Worm (Caenorhabditis elegans) whole organism, L1 larva: ENCODE data around the gene mttu-1.
A peak's percentile ranks its signal among the peaks of the same experiment; 100 is the strongest.

Experiments used
- C16A3.4 ChIP-seq: fragments of 150-350 bp; optimal IDR thresholded peaks from 2 replicates; lab custom pipeline; 2014; ENCODE audit warnings: missing biosample characterization, missing genetic modification characterization
- aha-1 ChIP-seq: fragments of 150-350 bp; optimal IDR thresholded peaks from 2 replicates; lab custom pipeline; 2014; ENCODE audit warnings: missing biosample characterization, missing genetic modification characterization
- aly-2 ChIP-seq: fragments of 150-350 bp; optimal IDR thresholded peaks from 2 replicates; lab custom pipeline; 2014; ENCODE audit warnings: missing biosample characterization, missing genetic modification characterization
- ama-1 ChIP-seq: fragments of 150-350 bp; optimal IDR thresholded peaks from 2 replicates; lab custom pipeline; 2014
- ceh-82 ChIP-seq, 3 experiments: fragments of 150-350 bp in 1 of 3; sonication (generic microtip) in 2 of 3; optimal IDR thresholded peaks; 2 replicates each; lab custom pipeline; 2014 to 2017; ENCODE audit warnings: missing biosample characterization in 3 of 3, missing genetic modification characterization in 3 of 3
- ceh-88 ChIP-seq: fragments of 200-800 bp; sonication (Bioruptor generic); IDR thresholded peaks from 2 replicates; pipeline ENCODE4 v1.3.6; 2022; ENCODE audit warnings: missing genetic modification characterization, missing compliant biosample characterization
- ces-1 ChIP-seq: fragments of 150-350 bp; optimal IDR thresholded peaks from 2 replicates; lab custom pipeline; 2014; ENCODE audit warnings: missing biosample characterization, missing genetic modification reagents, missing genetic modification characterization
- dsc-1 ChIP-seq: sonication (generic microtip); optimal IDR thresholded peaks from 2 replicates; lab custom pipeline; 2016; ENCODE audit warnings: mild to moderate bottlenecking, missing genetic modification characterization, missing compliant biosample characterization
- efl-3 ChIP-seq: fragments of 200-800 bp; sonication (Bioruptor generic); optimal IDR thresholded peaks from 2 replicates; lab custom pipeline; 2018; ENCODE audit warnings: mild to moderate bottlenecking, missing genetic modification characterization, missing compliant biosample characterization
- egl-13 ChIP-seq: sonication (generic microtip); optimal IDR thresholded peaks from 2 replicates; lab custom pipeline; 2016; ENCODE audit warnings: missing genotype, missing genetic modification reagents, missing genetic modification characterization, missing compliant biosample characterization
- fkh-10 ChIP-seq: sonication (generic microtip); optimal IDR thresholded peaks from 2 replicates; lab custom pipeline; 2017; ENCODE audit warnings: missing biosample characterization, missing genetic modification reagents, missing genetic modification characterization
- fkh-8 ChIP-seq: sonication (generic microtip); optimal IDR thresholded peaks from 2 replicates; lab custom pipeline; 2016; ENCODE audit warnings: mild to moderate bottlenecking, missing genetic modification characterization, missing compliant biosample characterization
- hlh-4 ChIP-seq: sonication (generic microtip); optimal IDR thresholded peaks from 2 replicates; lab custom pipeline; 2016; ENCODE audit warnings: mild to moderate bottlenecking, missing genetic modification characterization, missing compliant biosample characterization
- hpl-2 ChIP-seq: fragments of 150-350 bp; optimal IDR thresholded peaks from 2 replicates; lab custom pipeline; 2014; ENCODE audit warnings: missing biosample characterization, missing genetic modification reagents, missing genetic modification characterization
- irx-1 ChIP-seq: sonication (generic microtip); optimal IDR thresholded peaks from 2 replicates; lab custom pipeline; 2016; ENCODE audit warnings: missing genetic modification characterization, missing compliant biosample characterization
- lin-15B ChIP-seq: fragments of 150-350 bp; sonication (generic microtip); optimal IDR thresholded peaks from 3 replicates; lab custom pipeline; 2014; ENCODE audit warnings: missing biosample characterization, missing genetic modification characterization
- lin-35 ChIP-seq, 2 experiments: fragments of 150-350 bp; optimal IDR thresholded peaks; 2 replicates each; lab custom pipeline; 2014; ENCODE audit warnings: missing biosample characterization in 2 of 2, missing genetic modification characterization in 2 of 2, missing genetic modification reagents in 2 of 2
- lin-39 ChIP-seq: fragments of 150-350 bp; optimal IDR thresholded peaks from 2 replicates; lab custom pipeline; 2014; ENCODE audit warnings: missing biosample characterization, missing genetic modification reagents, missing genetic modification characterization
- lir-3 ChIP-seq: sonication (generic microtip); optimal IDR thresholded peaks from 2 replicates; lab custom pipeline; 2016; ENCODE audit warnings: mild to moderate bottlenecking, missing genetic modification characterization, moderate library complexity, missing compliant biosample characterization; ENCODE audit not compliant: poor library complexity
- lsy-2 ChIP-seq, 2 experiments: fragments of 150-350 bp; optimal IDR thresholded peaks; 2 replicates each; lab custom pipeline; 2014; ENCODE audit warnings: missing biosample characterization in 2 of 2, missing genetic modification characterization in 2 of 2
- mdl-1 ChIP-seq, 2 experiments: fragments of 150-350 bp; optimal IDR thresholded peaks; 2 replicates each; lab custom pipeline; 2014 to 2017; ENCODE audit warnings: missing biosample characterization in 2 of 2, missing genetic modification characterization in 2 of 2, inconsistent platforms in 1 of 2
- nhr-11 ChIP-seq: fragments of 150-350 bp; optimal IDR thresholded peaks from 2 replicates; lab custom pipeline; 2014; ENCODE audit warnings: missing biosample characterization, missing genetic modification characterization
- nhr-20 ChIP-seq: sonication (generic microtip); optimal IDR thresholded peaks from 2 replicates; lab custom pipeline; 2016; ENCODE audit warnings: mild to moderate bottlenecking, missing genetic modification characterization, missing compliant biosample characterization
- nhr-47 ChIP-seq: sonication (generic microtip); optimal IDR thresholded peaks from 2 replicates; lab custom pipeline; 2016; ENCODE audit warnings: mild to moderate bottlenecking, missing genetic modification characterization, moderate library complexity, missing compliant biosample characterization
- nhr-71 ChIP-seq: sonication (generic microtip); optimal IDR thresholded peaks from 2 replicates; lab custom pipeline; 2016; ENCODE audit warnings: mild to moderate bottlenecking, missing genetic modification characterization, moderate library complexity, missing compliant biosample characterization
- nhr-76 ChIP-seq: sonication (generic microtip); optimal IDR thresholded peaks from 2 replicates; lab custom pipeline; 2017; ENCODE audit warnings: missing biosample characterization, missing genetic modification characterization
- nhr-85 ChIP-seq: sonication (generic microtip); peaks from one replicate; lab custom pipeline; 2016; ENCODE audit warnings: missing genetic modification characterization, inconsistent platforms, missing compliant biosample characterization
- nhr-90 ChIP-seq: sonication (generic microtip); optimal IDR thresholded peaks from 2 replicates; lab custom pipeline; 2016; ENCODE audit warnings: mild to moderate bottlenecking, missing genetic modification characterization, missing compliant biosample characterization; ENCODE audit not compliant: poor library complexity
- pag-3 ChIP-seq: sonication (generic microtip); optimal IDR thresholded peaks from 2 replicates; lab custom pipeline; 2017; ENCODE audit warnings: missing genetic modification characterization, mild to moderate bottlenecking, missing compliant biosample characterization, antibody characterized with exemption, borderline replicate concordance; ENCODE audit not compliant: insufficient read depth
- pqm-1 ChIP-seq: sonication (generic microtip); optimal IDR thresholded peaks from 3 replicates; lab custom pipeline; 2017; ENCODE audit warnings: missing biosample characterization, missing genetic modification characterization
- rnt-1 ChIP-seq: sonication (generic microtip); optimal IDR thresholded peaks from 2 replicates; lab custom pipeline; 2016; ENCODE audit warnings: mild to moderate bottlenecking, missing genetic modification characterization, moderate library complexity, missing compliant biosample characterization
- snpc-4 ChIP-seq: fragments of 150-350 bp; optimal IDR thresholded peaks from 2 replicates; lab custom pipeline; 2014; ENCODE audit warnings: missing biosample characterization, missing genetic modification characterization
- snu-23 ChIP-seq: sonication (generic microtip); optimal IDR thresholded peaks from 2 replicates; lab custom pipeline; 2016; ENCODE audit warnings: missing genetic modification characterization, missing compliant biosample characterization
- sox-4 ChIP-seq: sonication (generic microtip); optimal IDR thresholded peaks from 2 replicates; lab custom pipeline; 2016; ENCODE audit warnings: missing genetic modification characterization, missing compliant biosample characterization
- sptf-1 ChIP-seq: fragments of 150-350 bp; optimal IDR thresholded peaks from 2 replicates; lab custom pipeline; 2014; ENCODE audit warnings: missing biosample characterization, missing genetic modification characterization
- sup-37 ChIP-seq: fragments of 200-800 bp; sonication (Bioruptor generic); optimal IDR thresholded peaks from 2 replicates; lab custom pipeline; 2018; ENCODE audit warnings: mild to moderate bottlenecking, missing genetic modification characterization, missing compliant biosample characterization
- swsn-7 ChIP-seq: sonication (generic microtip); optimal IDR thresholded peaks from 2 replicates; lab custom pipeline; 2016; ENCODE audit warnings: missing genetic modification characterization, missing compliant biosample characterization
- tbx-2 ChIP-seq: sonication (generic microtip); optimal IDR thresholded peaks from 2 replicates; lab custom pipeline; 2016; ENCODE audit warnings: missing genetic modification characterization, missing compliant biosample characterization
- tlp-1 ChIP-seq: fragments of 150-350 bp; optimal IDR thresholded peaks from 2 replicates; lab custom pipeline; 2014; ENCODE audit warnings: missing biosample characterization, missing genetic modification characterization
- unc-30 ChIP-seq: sonication (generic microtip); optimal IDR thresholded peaks from 2 replicates; lab custom pipeline; 2017; ENCODE audit warnings: missing biosample characterization, missing genetic modification characterization
- unc-86 ChIP-seq: sonication (generic microtip); optimal IDR thresholded peaks from 2 replicates; lab custom pipeline; 2016; ENCODE audit warnings: missing genetic modification characterization, missing compliant biosample characterization
- unc-98 ChIP-seq: fragments of 200-800 bp; sonication (Bioruptor generic); IDR thresholded peaks from 2 replicates; pipeline ENCODE4 v1.3.6; 2022; ENCODE audit warnings: missing genetic modification characterization, missing compliant biosample characterization
- vab-15 ChIP-seq: sonication (generic microtip); optimal IDR thresholded peaks from 2 replicates; lab custom pipeline; 2017; ENCODE audit warnings: missing genotype, mild to moderate bottlenecking, missing genetic modification characterization, missing compliant biosample characterization
- xbp-1 ChIP-seq: sonication (generic microtip); optimal IDR thresholded peaks from 2 replicates; lab custom pipeline; 2016; ENCODE audit warnings: missing genetic modification characterization, missing compliant biosample characterization
- zag-1 ChIP-seq: fragments of 150-350 bp; optimal IDR thresholded peaks from 2 replicates; lab custom pipeline; 2014; ENCODE audit warnings: missing biosample characterization, missing genetic modification characterization
- ztf-11 ChIP-seq, 2 experiments: sonication (generic microtip); optimal IDR thresholded peaks; 2 replicates each; lab custom pipeline; 2016 to 2017; ENCODE audit warnings: missing genetic modification characterization in 2 of 2, missing biosample characterization in 1 of 2, missing compliant biosample characterization in 1 of 2

mttu-1 gene

ce11 chrIV:11314885-11315284 lies 18.2 kb upstream of the mttu-1 start, which contains the start of the genes B0035.3, B0035.22 and pfd-4 (continued):
- TF ChIP-seq efl-3 (GFP tag; lab: Kevin White, UChicago): no peak
- peak; percentile 94 for TF ChIP-seq rnt-1 (tag; lab: Kevin White, UChicago)
- TF ChIP-seq hpl-2: no peak
- no peak for TF ChIP-seq ces-1 (GFP tag; lab: Kevin White, UChicago)
- TF ChIP-seq ama-1 (lab: Kevin White, UChicago): no peak
- peak; percentile 82 for TF ChIP-seq tbx-2 (tag; lab: Kevin White, UChicago)
- peak; percentile 33 for TF ChIP-seq aly-2 (tag; lab: Kevin White, UChicago)
- TF ChIP-seq ztf-11 (tag; optimal IDR thresholded peaks at IDR 0.05; lab: Kevin White, UChicago): peak in 1 of 2 experiments; percentile 83
- TF ChIP-seq snpc-4: peak; percentile 44
- TF ChIP-seq lsy-2 (tag; optimal IDR thresholded peaks at IDR 0.05; lab: Kevin White, UChicago): peak; percentile 70 to 79
- peak; percentile 77 for TF ChIP-seq swsn-7 (tag; lab: Kevin White, UChicago)
- TF ChIP-seq, all 84 proteins: peak for 40

- TF ChIP-seq nhr-11 (tag; lab: Kevin White, UChicago) (no peak), hpl-2 (no peak), tbx-2 (tag; lab: Kevin White, UChicago) (no peak), pqm-1 (tag; lab: Kevin White, UChicago) (no peak), ztf-11 (tag; optimal IDR thresholded peaks at IDR 0.05; lab: Kevin White, UChicago) (no peak), nhr-76 (no peak), lin-15B (tag; lab: Kevin White, UChicago) (no peak), xbp-1 (tag; lab: Kevin White, UChicago) (no peak), nhr-20 (tag; lab: Kevin White, UChicago) (no peak), fkh-10 (GFP tag; lab: Kevin White, UChicago) (no peak), vab-15 (no peak)
Measured at ce11 chrIV:11313880-11314279, 17.2 kb upstream of the mttu-1 start, which contains the start of gene dnj-2. Gene dnj-2 (minus strand): TSS chrIV:11313980.

DNA sequence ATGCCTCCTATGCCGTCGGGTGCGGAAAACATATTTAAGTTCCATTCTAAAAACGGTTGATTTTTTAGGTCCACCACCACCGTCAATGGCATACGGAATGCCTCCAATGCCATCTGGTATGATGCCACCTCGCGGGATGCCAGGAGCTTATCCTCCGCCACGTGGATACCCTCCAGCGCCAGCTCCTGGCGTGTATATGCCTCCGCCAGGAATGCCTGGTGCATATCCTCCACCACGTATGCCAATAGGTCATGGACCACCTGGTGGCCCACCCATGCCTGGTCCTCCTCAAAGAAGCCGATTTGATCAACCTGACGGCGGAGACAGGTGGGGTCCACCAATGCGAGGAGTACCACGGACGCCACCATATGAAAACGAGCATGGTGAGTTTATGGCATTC lies 14.8 kb upstream of the mttu-1 start:
- TF ChIP-seq zag-1 (tag; lab: Kevin White, UChicago) (no peak), sox-4 (tag; lab: Kevin White, UChicago) (no peak), sptf-1 (tag; lab: Kevin White, UChicago) (no peak), snu-23 (GFP tag; lab: Kevin White, UChicago) (no peak), lsy-2 (tag; optimal IDR thresholded peaks at IDR 0.05; lab: Kevin White, UChicago) (no peak), nhr-47 (tag; lab: Kevin White, UChicago) (no peak), nhr-71 (no peak)

DNA sequence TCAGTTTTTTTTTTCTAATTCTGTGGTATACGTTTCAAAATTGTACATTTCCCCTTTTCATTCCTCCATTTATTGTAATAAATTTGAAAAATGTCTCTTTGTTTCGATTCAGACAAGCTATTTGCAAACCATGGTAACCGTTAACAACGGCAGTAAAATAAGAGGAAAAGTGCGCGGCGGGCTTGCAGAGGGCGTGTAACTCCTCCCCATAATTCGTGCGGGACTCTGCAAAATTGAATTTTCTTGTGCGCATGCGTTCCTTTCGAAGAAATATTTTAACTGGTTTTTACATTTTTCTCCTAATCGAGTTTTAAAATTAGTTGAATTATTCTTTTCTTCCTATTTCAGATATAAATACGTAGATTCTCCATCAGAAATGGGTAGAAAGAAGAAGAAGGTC lies 13.9 kb upstream of the mttu-1 start, which contains the start of gene znf-207:
Gene znf-207, plus strand, starts transcription at position 349 of the 400 bp plus-strand sequence.
- TF ChIP-seq ces-1 (GFP tag; lab: Kevin White, UChicago) (peak; percentile 80), nhr-90 (tag; lab: Kevin White, UChicago) (no peak), nhr-76 (no peak), lir-3 (tag; lab: Kevin White, UChicago) (peak; percentile 1), zag-1 (tag; lab: Kevin White, UChicago) (no peak), fkh-10 (GFP tag; lab: Kevin White, UChicago) (peak; percentile 15), nhr-47 (tag; lab: Kevin White, UChicago) (peak; percentile 42), ceh-82 (tag; optimal IDR thresholded peaks at IDR 0.05; lab: Kevin White, UChicago) (peak; percentile 2 to 41 (median 9)), dsc-1 (no peak), unc-86 (tag; lab: Kevin White, UChicago) (no peak), pag-3 (tag; lab: Kevin White, UChicago) (no peak), efl-3 (GFP tag; lab: Kevin White, UChicago) (no peak), unc-98 (GFP tag; lab: Robert Waterston, UW) (no peak), nhr-85 (tag; lab: Kevin White, UChicago) (peak; percentile 22), mdl-1 (tag; optimal IDR thresholded peaks at IDR 0.05; lab: Kevin White, UChicago) (no peak), hlh-4 (no peak), irx-1 (peak; percentile 5), aha-1 (tag; lab: Kevin White, UChicago) (no peak), unc-30 (tag; lab: Kevin White, UChicago) (no peak), tlp-1 (no peak), ceh-88 (GFP tag; lab: Robert Waterston, UW) (no peak), fkh-8 (tag; lab: Kevin White, UChicago) (peak; percentile 41), tbx-2 (tag; lab: Kevin White, UChicago) (peak; percentile 17), egl-13 (tag; lab: Kevin White, UChicago) (no peak), sup-37 (GFP tag; lab: Kevin White, UChicago) (no peak), lin-35 (GFP tag; optimal IDR thresholded peaks at IDR 0.05; lab: Kevin White, UChicago) (peak; percentile 13 to 48), lin-39 (tag; lab: Kevin White, UChicago) (no peak), vab-15 (no peak), C16A3.4 (tag; lab: Kevin White, UChicago) (peak; percentile 48), pqm-1 (tag; lab: Kevin White, UChicago) (no peak), snu-23 (GFP tag; lab: Kevin White, UChicago) (peak; percentile 53)
